Worm (Caenorhabditis elegans) whole organism, young adult: ENCODE measurements around the gene msp-45.

Experiments
- B0019.2 ChIP-seq: fragments of 200-800 bp; sonication (Bioruptor generic); conservative IDR thresholded peaks from 2 replicates; pipeline ENCODE4 v1.3.6; 2022; ENCODE audit warnings: missing genetic modification reagents, missing genetic modification characterization, missing compliant biosample characterization
- B0336.3 ChIP-seq: fragments of 200-800 bp; sonication (Bioruptor generic); IDR thresholded peaks from 2 replicates; pipeline ENCODE4 v1.3.6; 2022; ENCODE audit warnings: missing genetic modification characterization, missing compliant biosample characterization
- C06A6.2 ChIP-seq: fragments of 200-800 bp; sonication (Bioruptor generic); conservative IDR thresholded peaks from 2 replicates; pipeline ENCODE4 v1.3.6; 2022; ENCODE audit warnings: missing genetic modification characterization, missing compliant biosample characterization
- C17E4.6 ChIP-seq: fragments of 200-800 bp; sonication (Bioruptor generic); IDR thresholded peaks from 2 replicates; pipeline ENCODE4 v1.3.6; 2022; ENCODE audit warnings: missing genetic modification reagents, missing genetic modification characterization, missing compliant biosample characterization
- F22D6.2 ChIP-seq: sonication (generic microtip); optimal IDR thresholded peaks from 2 replicates; lab custom pipeline; 2016; ENCODE audit warnings: mild to moderate bottlenecking, missing genetic modification characterization, missing compliant biosample characterization
- F52B5.7 ChIP-seq: sonication (generic microtip); optimal IDR thresholded peaks from 2 replicates; lab custom pipeline; 2016; ENCODE audit warnings: mild to moderate bottlenecking, missing genetic modification characterization, missing compliant biosample characterization
- F57C9.4 ChIP-seq: sonication (generic microtip); optimal IDR thresholded peaks from 2 replicates; lab custom pipeline; 2017; ENCODE audit warnings: mild to moderate bottlenecking, missing genetic modification characterization, missing compliant biosample characterization
- T26A5.8 ChIP-seq: sonication (generic microtip); optimal IDR thresholded peaks from 2 replicates; lab custom pipeline; 2016; ENCODE audit warnings: missing genetic modification characterization, missing compliant biosample characterization
- Y53F4B.3 ChIP-seq: fragments of 200-800 bp; sonication (Bioruptor generic); IDR thresholded peaks from 2 replicates; pipeline ENCODE4 v1.3.6; 2022; ENCODE audit warnings: missing genetic modification reagents, missing genetic modification characterization, missing compliant biosample characterization
- Y56A3A.18 ChIP-seq: fragments of 200-800 bp; sonication (Bioruptor generic); IDR thresholded peaks from 2 replicates; pipeline ENCODE4 v1.3.6; 2022; ENCODE audit warnings: missing genetic modification reagents, missing genetic modification characterization, missing compliant biosample characterization
- Y79H2A.3 ChIP-seq: fragments of 200-800 bp; sonication (Bioruptor generic); conservative IDR thresholded peaks from 2 replicates; pipeline ENCODE4 v1.3.6; 2022; ENCODE audit warnings: missing genetic modification reagents, missing genetic modification characterization, missing compliant biosample characterization
- akir-1 ChIP-seq: fragments of 200-800 bp; sonication (Bioruptor generic); optimal IDR thresholded peaks from 2 replicates; lab custom pipeline; 2018; ENCODE audit warnings: mild to moderate bottlenecking, missing genetic modification characterization, moderate library complexity, missing compliant biosample characterization
- athp-1 ChIP-seq: sonication (generic microtip); optimal IDR thresholded peaks from 2 replicates; lab custom pipeline; 2017; ENCODE audit warnings: mild to moderate bottlenecking, missing genetic modification characterization, missing compliant biosample characterization
- attf-3 ChIP-seq: fragments of 200-800 bp; sonication (Bioruptor generic); conservative IDR thresholded peaks from 2 replicates; pipeline ENCODE4 v1.3.6; 2022; ENCODE audit warnings: missing genetic modification reagents, missing genetic modification characterization, missing compliant biosample characterization
- ceh-100 ChIP-seq: fragments of 200-800 bp; sonication (Bioruptor generic); IDR thresholded peaks from 2 replicates; pipeline ENCODE4 v1.3.6; 2022; ENCODE audit warnings: missing genetic modification reagents, missing genetic modification characterization, missing compliant biosample characterization
- ceh-27 ChIP-seq: fragments of 200-800 bp; sonication (Bioruptor generic); optimal IDR thresholded peaks from 2 replicates; lab custom pipeline; 2018; ENCODE audit warnings: mild to moderate bottlenecking, missing genetic modification characterization, moderate library complexity, missing compliant biosample characterization
- ceh-40 ChIP-seq: fragments of 200-800 bp; sonication (Bioruptor generic); IDR thresholded peaks from 2 replicates; pipeline ENCODE4 v1.3.6; 2022; ENCODE audit warnings: missing genetic modification characterization, missing compliant biosample characterization
- ceh-79 ChIP-seq: sonication (generic microtip); optimal IDR thresholded peaks from 2 replicates; lab custom pipeline; 2017; ENCODE audit warnings: mild to moderate bottlenecking, missing genetic modification characterization, missing compliant biosample characterization
- die-1 ChIP-seq: sonication (generic microtip); optimal IDR thresholded peaks from 2 replicates; lab custom pipeline; 2016; ENCODE audit warnings: missing genotype, mild to moderate bottlenecking, missing genetic modification characterization, missing compliant biosample characterization
- efl-1 ChIP-seq: fragments of 150-350 bp; optimal IDR thresholded peaks from 2 replicates; lab custom pipeline; 2014; ENCODE audit warnings: missing biosample characterization, missing genetic modification reagents, missing genetic modification characterization
- ekl-4 ChIP-seq: fragments of 200-800 bp; sonication (Bioruptor generic); IDR thresholded peaks from 2 replicates; pipeline ENCODE4 v1.3.6; 2022; ENCODE audit warnings: missing genetic modification reagents, missing genetic modification characterization, missing compliant biosample characterization
- ets-4 ChIP-seq: fragments of 200-800 bp; sonication (Bioruptor generic); optimal IDR thresholded peaks from 2 replicates; lab custom pipeline; 2018; ENCODE audit warnings: mild to moderate bottlenecking, missing genetic modification characterization, missing compliant biosample characterization
- him-1 ChIP-seq: sonication (generic microtip); optimal IDR thresholded peaks from 2 replicates; lab custom pipeline; 2016; ENCODE audit warnings: missing genotype, missing genetic modification reagents, missing genetic modification characterization, missing compliant biosample characterization
- hlh-12 ChIP-seq: sonication (generic microtip); optimal IDR thresholded peaks from 2 replicates; lab custom pipeline; 2016; ENCODE audit warnings: missing genetic modification characterization, missing compliant biosample characterization
- hlh-26 ChIP-seq: fragments of 200-800 bp; sonication (Bioruptor generic); conservative IDR thresholded peaks from 2 replicates; pipeline ENCODE4 v1.3.6; 2022; ENCODE audit warnings: missing genetic modification reagents, missing genetic modification characterization, missing compliant biosample characterization
- hmg-1.2 ChIP-seq: fragments of 200-800 bp; sonication (Bioruptor generic); IDR thresholded peaks from 2 replicates; pipeline ENCODE4 v1.3.6; 2022; ENCODE audit warnings: missing genetic modification reagents, missing genetic modification characterization, missing compliant biosample characterization
- hsf-1 ChIP-seq: fragments of 200-800 bp; sonication (Bioruptor generic); IDR thresholded peaks from 2 replicates; pipeline ENCODE4 v1.3.6; 2022; ENCODE audit warnings: missing genetic modification reagents, missing genetic modification characterization, missing compliant biosample characterization
- lag-1 ChIP-seq: fragments of 200-800 bp; sonication (Bioruptor generic); IDR thresholded peaks from 2 replicates; pipeline ENCODE4 v1.3.6; 2022; ENCODE audit warnings: missing genetic modification reagents, missing genetic modification characterization, missing compliant biosample characterization
- lin-26 ChIP-seq: fragments of 200-800 bp; sonication (Bioruptor generic); IDR thresholded peaks from 2 replicates; pipeline ENCODE4 v1.3.6; 2022; ENCODE audit warnings: missing genetic modification reagents, missing genetic modification characterization, missing compliant biosample characterization
- lir-1 ChIP-seq: fragments of 200-800 bp; sonication (Bioruptor generic); conservative IDR thresholded peaks from 2 replicates; pipeline ENCODE4 v1.3.6; 2022; ENCODE audit warnings: missing genetic modification reagents, missing genetic modification characterization, missing compliant biosample characterization
- madf-10 ChIP-seq: sonication (generic microtip); optimal IDR thresholded peaks from 2 replicates; lab custom pipeline; 2016; ENCODE audit warnings: mild to moderate bottlenecking, missing genetic modification characterization, missing compliant biosample characterization
- madf-6 ChIP-seq: fragments of 200-800 bp; sonication (Bioruptor generic); IDR thresholded peaks from 2 replicates; pipeline ENCODE4 v1.3.6; 2022; ENCODE audit warnings: missing genetic modification reagents, missing genetic modification characterization, missing compliant biosample characterization
- mel-28 ChIP-seq: sonication (generic microtip); optimal IDR thresholded peaks from 2 replicates; lab custom pipeline; 2016; ENCODE audit warnings: borderline replicate concordance, mild to moderate bottlenecking, missing genetic modification characterization, missing compliant biosample characterization
- nfya-1 ChIP-seq: sonication (generic microtip); optimal IDR thresholded peaks from 2 replicates; lab custom pipeline; 2017; ENCODE audit warnings: antibody characterized with exemption, missing compliant biosample characterization, missing genetic modification characterization, borderline replicate concordance; ENCODE audit not compliant: insufficient read depth
- nfya-2 ChIP-seq: fragments of 200-800 bp; sonication (Bioruptor generic); IDR thresholded peaks from 2 replicates; pipeline ENCODE4 v1.3.6; 2022; ENCODE audit warnings: missing genetic modification reagents, missing genetic modification characterization, missing compliant biosample characterization
- nhr-27 ChIP-seq: fragments of 200-800 bp; sonication (Bioruptor generic); optimal IDR thresholded peaks from 2 replicates; lab custom pipeline; 2018; ENCODE audit warnings: mild to moderate bottlenecking, missing genetic modification characterization, moderate library complexity, missing compliant biosample characterization
- pha-4 ChIP-seq: fragments of 150-350 bp; sonication (generic microtip); optimal IDR thresholded peaks from 2 replicates; lab custom pipeline; 2014; ENCODE audit warnings: missing biosample characterization, missing genetic modification reagents, missing genetic modification characterization
- sea-2 ChIP-seq: fragments of 200-800 bp; sonication (Bioruptor generic); IDR thresholded peaks from 2 replicates; pipeline ENCODE4 v1.3.6; 2022; ENCODE audit warnings: missing genetic modification characterization, missing compliant biosample characterization
- snpc-3.4 ChIP-seq: sonication (generic microtip); optimal IDR thresholded peaks from 2 replicates; lab custom pipeline; 2017; ENCODE audit warnings: missing genetic modification characterization, mild to moderate bottlenecking, missing compliant biosample characterization, antibody characterized with exemption, moderate library complexity, missing genotype, missing genetic modification reagents
- tbp1 ChIP-seq: fragments of 200-800 bp; sonication (Bioruptor generic); optimal IDR thresholded peaks from 2 replicates; lab custom pipeline; 2018; ENCODE audit warnings: mild to moderate bottlenecking, missing genetic modification characterization, missing compliant biosample characterization
- tlf-1 ChIP-seq: fragments of 200-800 bp; sonication (Bioruptor generic); optimal IDR thresholded peaks from 2 replicates; lab custom pipeline; 2018; ENCODE audit warnings: mild to moderate bottlenecking, missing genetic modification characterization, missing compliant biosample characterization
- xnd-1 ChIP-seq: sonication (generic microtip); optimal IDR thresholded peaks from 2 replicates; lab custom pipeline; 2016; ENCODE audit warnings: missing genotype, missing genetic modification reagents, missing genetic modification characterization, missing compliant biosample characterization
- zim-3 ChIP-seq: sonication (generic microtip); optimal IDR thresholded peaks from 2 replicates; lab custom pipeline; 2017; ENCODE audit warnings: mild to moderate bottlenecking, missing genetic modification characterization, moderate library complexity, missing compliant biosample characterization
- ztf-18 ChIP-seq: sonication (generic microtip); optimal IDR thresholded peaks from 2 replicates; lab custom pipeline; 2016; ENCODE audit warnings: missing genotype, mild to moderate bottlenecking, missing genetic modification characterization, missing compliant biosample characterization
- ztf-22 ChIP-seq: fragments of 200-800 bp; sonication (Bioruptor generic); optimal IDR thresholded peaks from 2 replicates; lab custom pipeline; 2018; ENCODE audit warnings: mild to moderate bottlenecking, missing genetic modification characterization, moderate library complexity, missing compliant biosample characterization
- ztf-26 ChIP-seq: sonication (generic microtip); optimal IDR thresholded peaks from 2 replicates; lab custom pipeline; 2017; ENCODE audit warnings: missing genetic modification characterization, missing compliant biosample characterization
- ztf-3 ChIP-seq: fragments of 200-800 bp; sonication (Bioruptor generic); optimal IDR thresholded peaks from 2 replicates; lab custom pipeline; 2018; ENCODE audit warnings: mild to moderate bottlenecking, missing genetic modification characterization, missing compliant biosample characterization

The msp-45 gene

ce11 chrII:5182451-5182850 is 25.6 kb upstream of the msp-45 start (continued):
- TF ChIP-seq C06A6.2 (GFP tag; lab: Robert Waterston, UW) (peak; percentile 59; the same call in 1 of the 2 replicates), F57C9.4 (tag; lab: Kevin White, UChicago) (no peak), ets-4 (GFP tag; lab: Kevin White, UChicago) (no peak), nfya-2 (GFP tag; lab: Robert Waterston, UW) (no peak), pha-4 (tag; lab: Kevin White, UChicago) (no peak), ztf-18 (tag; lab: Kevin White, UChicago) (peak; percentile 17), B0019.2 (GFP tag; lab: Robert Waterston, UW) (no peak), hlh-12 (tag; lab: Kevin White, UChicago) (no peak), B0336.3 (no peak; the same call in 1 of the 2 replicates), tlf-1 (GFP tag; lab: Kevin White, UChicago) (peak; percentile 72), ztf-22 (GFP tag; lab: Kevin White, UChicago) (peak; percentile 74), him-1 (tag; lab: Kevin White, UChicago) (no peak), xnd-1 (tag; lab: Kevin White, UChicago) (no peak), ceh-40 (GFP tag; lab: Robert Waterston, UW) (no peak), ztf-26 (tag; lab: Kevin White, UChicago) (peak; percentile 64), snpc-3.4 (tag; lab: Kevin White, UChicago) (no peak), madf-10 (tag; lab: Kevin White, UChicago) (peak; percentile 22), lir-1 (no peak), Y53F4B.3 (GFP tag; lab: Robert Waterston, UW) (no peak), nfya-1 (no peak), attf-3 (no peak), madf-6 (GFP tag; lab: Robert Waterston, UW) (peak; percentile 20; the same call in 1 of the 2 replicates), ekl-4 (GFP tag; lab: Robert Waterston, UW) (no peak), hmg-1.2 (GFP tag; lab: Robert Waterston, UW) (peak; percentile 74; the same call in 1 of the 2 replicates), lin-26 (GFP tag; lab: Robert Waterston, UW) (0 out of 2 replicates have a peak, but pooled peaks have one; percentile 24), F22D6.2 (tag; lab: Kevin White, UChicago) (no peak), hlh-26 (GFP tag; lab: Robert Waterston, UW) (no peak), sea-2 (GFP tag; lab: Robert Waterston, UW) (no peak), ceh-27 (GFP tag; lab: Kevin White, UChicago) (peak; percentile 63), efl-1 (GFP tag; lab: Kevin White, UChicago) (no peak)

ce11 chrII:5181497-5181896 is 24.6 kb upstream of the msp-45 start:
- no peak for TF ChIP-seq him-1 (tag; lab: Kevin White, UChicago)
- TF ChIP-seq ztf-26 (tag; lab: Kevin White, UChicago), result peak; percentile 27
- TF ChIP-seq athp-1 (tag; lab: Kevin White, UChicago), result no peak
- TF ChIP-seq nhr-27, result no peak
- no peak for TF ChIP-seq Y79H2A.3
- no peak for TF ChIP-seq lag-1
- TF ChIP-seq nfya-1, result no peak
- TF ChIP-seq mel-28, result no peak
- TF ChIP-seq sea-2 (GFP tag; lab: Robert Waterston, UW), result no peak
- TF ChIP-seq tbp1 (GFP tag; lab: Kevin White, UChicago), result peak; percentile 25
- TF ChIP-seq hmg-1.2 (GFP tag; lab: Robert Waterston, UW), result peak; percentile 83
- no peak for TF ChIP-seq ceh-100
- TF ChIP-seq akir-1, result no peak
- no peak for TF ChIP-seq zim-3 (tag; lab: Kevin White, UChicago)
- TF ChIP-seq die-1 (tag; lab: Kevin White, UChicago), result peak; percentile 46
- TF ChIP-seq T26A5.8 (tag; lab: Kevin White, UChicago), result no peak
- TF ChIP-seq lin-26 (GFP tag; lab: Robert Waterston, UW), result peak; percentile 58; the same call in 1 of the 2 replicates
- TF ChIP-seq ceh-27 (GFP tag; lab: Kevin White, UChicago), result peak; percentile 40
- TF ChIP-seq ceh-79 (tag; lab: Kevin White, UChicago), result no peak
- peak; percentile 32 for TF ChIP-seq F52B5.7 (tag; lab: Kevin White, UChicago)
- TF ChIP-seq Y56A3A.18 (GFP tag; lab: Robert Waterston, UW), result no peak
- peak; percentile 42 for TF ChIP-seq ztf-3 (GFP tag; lab: Kevin White, UChicago)
- no peak for TF ChIP-seq C17E4.6 (GFP tag; lab: Robert Waterston, UW)
- no peak for TF ChIP-seq ztf-22 (GFP tag; lab: Kevin White, UChicago)
- TF ChIP-seq hsf-1 (GFP tag; lab: Robert Waterston, UW), result 0 out of 2 replicates have a peak, but pooled peaks have one; percentile 15
- no peak for TF ChIP-seq ekl-4 (GFP tag; lab: Robert Waterston, UW)
- no peak for TF ChIP-seq F57C9.4 (tag; lab: Kevin White, UChicago)
